Worm (Caenorhabditis elegans) whole organism, mixed stage, embryonic: ENCODE results near the gene Y50D4A.10.

ENCODE experiments used
- bed-3 ChIP-seq: fragments of 200-800 bp; sonication (Bioruptor generic); optimal IDR thresholded peaks from 3 replicates; lab custom pipeline; 2018; ENCODE audit warnings: mild to moderate bottlenecking, missing genetic modification characterization, moderate library complexity, missing compliant biosample characterization
- ces-1 ChIP-seq: fragments of 150-350 bp; optimal IDR thresholded peaks from 2 replicates; lab custom pipeline; 2014; ENCODE audit warnings: missing biosample characterization, missing genetic modification reagents, missing genetic modification characterization
- flh-1 ChIP-seq: fragments of 200-800 bp; sonication (Bioruptor generic); optimal IDR thresholded peaks from 2 replicates; lab custom pipeline; 2018; ENCODE audit warnings: mild to moderate bottlenecking, missing genetic modification characterization, moderate library complexity, missing compliant biosample characterization

DNA sequence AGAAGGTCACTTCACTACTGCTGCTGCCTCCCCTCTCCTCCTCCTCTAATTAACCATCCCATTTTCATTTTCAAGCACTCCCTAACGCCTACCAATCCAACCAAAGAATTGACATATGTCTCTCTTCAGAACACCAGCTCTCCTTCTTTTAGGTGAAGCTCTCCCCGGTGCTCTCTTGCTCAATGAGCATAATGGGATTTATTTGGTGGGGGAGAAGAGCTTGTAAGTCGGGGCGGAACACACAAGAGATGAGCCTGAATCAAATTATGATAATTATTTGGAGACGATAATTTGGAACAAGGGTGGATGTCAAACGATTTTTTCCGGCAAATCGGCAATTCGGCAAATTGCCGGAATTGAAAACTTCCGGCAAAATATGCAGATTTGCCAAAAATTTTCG, 32.4 kb upstream of the Y50D4A.10 start:
- TF ChIP-seq bed-3 (GFP tag; lab: Kevin White, UChicago) (no peak), flh-1 (GFP tag; lab: Kevin White, UChicago) (no peak), ces-1 (GFP tag; lab: Kevin White, UChicago) (peak; percentile 97)
